Worm (Caenorhabditis elegans) whole organism, L4 larva: ENCODE data around the gene symk-1.

Experiments used
- F37D6.2 ChIP-seq: sonication (generic microtip); optimal IDR thresholded peaks from 2 replicates; lab custom pipeline; 2016; ENCODE audit warnings: mild to moderate bottlenecking, missing genetic modification characterization, missing compliant biosample characterization
- T26A8.4 ChIP-seq: fragments of 200-800 bp; sonication (Bioruptor generic); IDR thresholded peaks from 2 replicates; pipeline ENCODE4 v1.3.6; 2022; ENCODE audit warnings: missing genetic modification characterization, missing compliant biosample characterization
- Y48G9A.11 ChIP-seq: fragments of 200-800 bp; sonication (Bioruptor generic); IDR thresholded peaks from 2 replicates; pipeline ENCODE4 v1.3.6; 2022; ENCODE audit warnings: missing genetic modification reagents, missing genetic modification characterization, missing compliant biosample characterization
- ZK337.2 ChIP-seq: fragments of 200-800 bp; sonication (Bioruptor generic); IDR thresholded peaks from 2 replicates; pipeline ENCODE4 v1.3.6; 2022; ENCODE audit warnings: missing genetic modification reagents, missing genetic modification characterization, missing compliant biosample characterization
- aha-1 ChIP-seq: fragments of 150-350 bp; peaks from one replicate; lab custom pipeline; 2014; ENCODE audit warnings: missing biosample characterization, missing genetic modification characterization
- ceh-82 ChIP-seq: sonication (generic microtip); optimal IDR thresholded peaks from 2 replicates; lab custom pipeline; 2017; ENCODE audit warnings: missing biosample characterization, missing genetic modification characterization
- daf-12 ChIP-seq: fragments of 150-350 bp; optimal IDR thresholded peaks from 2 replicates; lab custom pipeline; 2014; ENCODE audit warnings: missing biosample characterization, missing genetic modification reagents, missing genetic modification characterization
- daf-16 ChIP-seq, 3 experiments: sonication (generic microtip); optimal IDR thresholded peaks; 2 replicates each; lab custom pipeline; 2016 to 2017; ENCODE audit warnings: missing genetic modification characterization in 3 of 3, missing genetic modification reagents in 3 of 3, mild to moderate bottlenecking in 2 of 3, missing compliant biosample characterization in 2 of 3, missing biosample characterization in 1 of 3, moderate library complexity in 1 of 3
- daf-19 ChIP-seq: fragments of 200-800 bp; sonication (Bioruptor generic); conservative IDR thresholded peaks from 2 replicates; pipeline ENCODE4 v1.3.6; 2022; ENCODE audit warnings: missing genetic modification characterization, missing compliant biosample characterization
- dmd-6 ChIP-seq: fragments of 200-800 bp; sonication (Bioruptor generic); IDR thresholded peaks from 2 replicates; pipeline ENCODE4 v1.3.6; 2022; ENCODE audit warnings: missing genetic modification reagents, missing genetic modification characterization, missing compliant biosample characterization
- dve-1 ChIP-seq: sonication (generic microtip); optimal IDR thresholded peaks from 2 replicates; lab custom pipeline; 2017; ENCODE audit warnings: antibody characterized with exemption, mild to moderate bottlenecking, missing genetic modification characterization, missing compliant biosample characterization; ENCODE audit not compliant: insufficient read depth
- hif-1 ChIP-seq, 2 experiments: sonication (generic microtip); optimal IDR thresholded peaks; 2 replicates each; lab custom pipeline; 2016 to 2017; ENCODE audit warnings: missing compliant biosample characterization in 2 of 2, missing genetic modification characterization in 2 of 2, missing genetic modification reagents in 2 of 2, missing genotype in 2 of 2, mild to moderate bottlenecking in 1 of 2
- hlh-11 ChIP-seq: fragments of 200-800 bp; sonication (Bioruptor generic); optimal IDR thresholded peaks from 2 replicates; lab custom pipeline; 2018; ENCODE audit warnings: mild to moderate bottlenecking, missing genetic modification characterization, missing compliant biosample characterization
- hlh-30 ChIP-seq: sonication (generic microtip); optimal IDR thresholded peaks from 2 replicates; lab custom pipeline; 2017; ENCODE audit warnings: antibody characterized with exemption, mild to moderate bottlenecking, missing genetic modification characterization, missing compliant biosample characterization; ENCODE audit not compliant: insufficient read depth
- lin-13 ChIP-seq: fragments of 150-350 bp; optimal IDR thresholded peaks from 2 replicates; lab custom pipeline; 2014; ENCODE audit warnings: missing biosample characterization, missing genetic modification reagents, missing genetic modification characterization
- lin-38 ChIP-seq: fragments of 200-800 bp; sonication (Bioruptor generic); IDR thresholded peaks from 2 replicates; pipeline ENCODE4 v1.3.6; 2022; ENCODE audit warnings: missing genetic modification reagents, missing genetic modification characterization, missing compliant biosample characterization
- mdl-1 ChIP-seq, 2 experiments: fragments of 150-350 bp in 1 of 2; sonication (generic microtip) in 1 of 2; optimal IDR thresholded peaks; 2 replicates each; lab custom pipeline; 2014 to 2017; ENCODE audit warnings: missing biosample characterization in 2 of 2, missing genetic modification characterization in 2 of 2
- mep-1 ChIP-seq: fragments of 150-350 bp; sonication (generic microtip); optimal IDR thresholded peaks from 3 replicates; lab custom pipeline; 2014; ENCODE audit warnings: missing biosample characterization, missing genetic modification characterization
- mxl-3 ChIP-seq: fragments of 200-800 bp; sonication (Bioruptor generic); optimal IDR thresholded peaks from 2 replicates; lab custom pipeline; 2018; ENCODE audit warnings: mild to moderate bottlenecking, missing genetic modification characterization, missing compliant biosample characterization
- nhr-11 ChIP-seq: fragments of 150-350 bp; optimal IDR thresholded peaks from 2 replicates; lab custom pipeline; 2014; ENCODE audit warnings: missing biosample characterization, missing genetic modification characterization
- nhr-111 ChIP-seq: fragments of 200-800 bp; sonication (Bioruptor generic); optimal IDR thresholded peaks from 2 replicates; lab custom pipeline; 2018; ENCODE audit warnings: mild to moderate bottlenecking, missing genetic modification characterization, missing compliant biosample characterization
- nhr-25 ChIP-seq: sonication (generic microtip); optimal IDR thresholded peaks from 2 replicates; lab custom pipeline; 2017; ENCODE audit warnings: missing genetic modification characterization, mild to moderate bottlenecking, missing compliant biosample characterization, antibody characterized with exemption, moderate library complexity, borderline replicate concordance; ENCODE audit not compliant: insufficient read depth
- nhr-28 ChIP-seq: fragments of 150-350 bp; optimal IDR thresholded peaks from 2 replicates; lab custom pipeline; 2014; ENCODE audit warnings: missing biosample characterization, missing genetic modification characterization
- nhr-42 ChIP-seq: fragments of 200-800 bp; sonication (Bioruptor generic); IDR thresholded peaks from 2 replicates; pipeline ENCODE4 v1.3.6; 2022; ENCODE audit warnings: missing genetic modification characterization, missing compliant biosample characterization
- nhr-77 ChIP-seq: fragments of 150-350 bp; optimal IDR thresholded peaks from 2 replicates; lab custom pipeline; 2014; ENCODE audit warnings: missing biosample characterization, missing genetic modification characterization
- pqm-1 ChIP-seq: sonication (generic microtip); optimal IDR thresholded peaks from 2 replicates; lab custom pipeline; 2017; ENCODE audit warnings: missing biosample characterization, missing genetic modification characterization
- saeg-2 ChIP-seq: fragments of 200-800 bp; sonication (Bioruptor generic); IDR thresholded peaks from 2 replicates; pipeline ENCODE4 v1.3.6; 2022; ENCODE audit warnings: missing genetic modification reagents, missing genetic modification characterization, missing compliant biosample characterization
- sdz-12 ChIP-seq: fragments of 200-800 bp; sonication (Bioruptor generic); optimal IDR thresholded peaks from 2 replicates; lab custom pipeline; 2018; ENCODE audit warnings: mild to moderate bottlenecking, missing genetic modification characterization, missing compliant biosample characterization
- snpc-4 ChIP-seq: fragments of 150-350 bp; optimal IDR thresholded peaks from 2 replicates; lab custom pipeline; 2014; ENCODE audit warnings: missing biosample characterization, missing genetic modification characterization
- tag-97 ChIP-seq: fragments of 200-800 bp; sonication (Bioruptor generic); IDR thresholded peaks from 2 replicates; pipeline ENCODE4 v1.3.6; 2022; ENCODE audit warnings: missing genetic modification characterization, missing compliant biosample characterization
- tra-1 ChIP-seq: fragments of 200-800 bp; sonication (Bioruptor generic); IDR thresholded peaks from 2 replicates; pipeline ENCODE4 v1.3.6; 2022; ENCODE audit warnings: missing genetic modification reagents, missing genetic modification characterization, missing compliant biosample characterization
- vab-7 ChIP-seq: fragments of 200-800 bp; sonication (Bioruptor generic); IDR thresholded peaks from 2 replicates; pipeline ENCODE4 v1.3.6; 2022; ENCODE audit warnings: missing genetic modification reagents, missing genetic modification characterization, missing compliant biosample characterization
- zfp-3 ChIP-seq: fragments of 200-800 bp; sonication (Bioruptor generic); conservative IDR thresholded peaks from 2 replicates; pipeline ENCODE4 v1.3.6; 2022; ENCODE audit warnings: missing genetic modification reagents, missing genetic modification characterization, missing compliant biosample characterization
- zip-2 ChIP-seq: fragments of 150-350 bp; optimal IDR thresholded peaks from 2 replicates; lab custom pipeline; 2014; ENCODE audit warnings: missing biosample characterization, missing genetic modification characterization

symk-1 gene

DNA sequence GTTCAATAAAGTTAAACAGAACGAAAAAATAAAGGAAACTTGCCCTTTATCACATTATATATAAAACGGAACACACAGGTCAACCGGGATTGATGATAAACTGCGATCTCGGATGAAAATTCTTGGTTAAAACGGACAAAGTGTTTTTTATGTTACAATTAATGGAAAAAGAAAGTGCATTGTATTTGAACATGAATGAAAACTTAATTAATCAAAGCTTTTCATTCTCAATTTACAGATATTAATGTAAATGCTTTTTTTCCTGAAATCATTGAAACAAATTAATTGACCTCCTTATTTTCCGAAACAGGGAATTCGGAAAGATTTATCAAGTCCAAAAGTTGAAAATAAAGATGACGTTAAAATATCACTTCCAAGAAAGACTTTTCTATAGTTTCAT is 31.3 kb downstream of the symk-1 start, which contains the start of gene F41E6.8:
F41E6.8 (minus strand) TSS at position 101 of the 400 bp plus-strand sequence.
- TF ChIP-seq nhr-25 (tag; lab: Kevin White, UChicago) (no peak), daf-12 (tag; lab: Kevin White, UChicago) (no peak), daf-19 (GFP tag; lab: Robert Waterston, UW) (no peak), F37D6.2 (tag; lab: Kevin White, UChicago) (no peak), vab-7 (no peak), sdz-12 (GFP tag; lab: Kevin White, UChicago) (no peak), Y48G9A.11 (GFP tag; lab: Robert Waterston, UW) (no peak), nhr-11 (tag; lab: Kevin White, UChicago) (no peak), ZK337.2 (GFP tag; lab: Robert Waterston, UW) (no peak), lin-38 (GFP tag; lab: Robert Waterston, UW) (no peak), nhr-28 (tag; lab: Kevin White, UChicago) (no peak)

DNA sequence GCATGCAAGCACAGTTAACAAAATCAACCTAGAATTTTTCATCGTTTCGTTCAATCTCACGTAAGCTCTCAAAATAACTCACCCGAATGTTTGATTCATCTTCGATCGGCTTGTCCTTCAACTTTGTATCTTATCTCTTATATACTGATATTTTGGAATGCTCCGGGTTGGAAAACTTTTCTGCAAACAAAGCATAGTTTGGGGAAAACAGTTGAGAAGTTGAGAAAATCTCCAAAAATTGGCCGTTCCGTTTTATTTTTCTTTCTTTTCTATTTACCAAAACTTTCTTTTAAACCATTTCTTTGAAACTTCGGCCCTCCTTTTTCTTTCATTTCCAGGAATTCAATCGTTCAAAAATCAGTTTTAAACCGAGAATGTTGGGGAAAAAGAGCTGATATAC is 32.5 kb downstream of the symk-1 start, which contains the start of gene F41E6.15:
F41E6.15 (minus strand) TSS at position 101 of the 400 bp plus-strand sequence.
- no peak for TF ChIP-seq T26A8.4 (GFP tag; lab: Robert Waterston, UW)
- TF ChIP-seq mxl-3: no peak
- TF ChIP-seq zip-2 (tag; lab: Kevin White, UChicago): no peak
- no peak for TF ChIP-seq ceh-82 (tag; lab: Kevin White, UChicago)
- no peak for TF ChIP-seq tag-97 (GFP tag; lab: Robert Waterston, UW)
- TF ChIP-seq zfp-3 (GFP tag; lab: Robert Waterston, UW): no peak
- no peak for TF ChIP-seq saeg-2 (GFP tag; lab: Robert Waterston, UW)
- peak; percentile 4 for TF ChIP-seq aha-1 (tag; lab: Kevin White, UChicago)

DNA sequence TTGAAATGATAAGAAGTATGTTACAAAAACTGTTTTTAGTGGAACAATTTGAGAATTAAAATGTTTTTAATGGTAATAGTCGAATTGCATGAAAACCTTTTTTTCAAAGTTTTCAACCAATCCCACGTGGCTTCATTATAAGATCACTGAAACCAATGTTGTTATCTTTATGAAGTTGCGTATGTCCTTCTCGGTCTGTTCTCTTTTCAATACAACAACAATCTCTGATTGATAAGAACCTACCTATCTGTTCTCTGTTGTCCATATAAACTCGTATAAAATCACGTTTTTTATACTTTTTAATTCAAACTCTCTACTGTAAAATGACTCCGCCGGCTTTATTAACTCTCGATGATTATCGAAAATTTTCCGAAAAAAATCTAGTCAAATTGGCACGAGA is 33.2 kb downstream of the symk-1 start, which contains the start of gene F41E6.5:
F41E6.5 (plus strand) TSS at position 209 of the 400 bp plus-strand sequence.
- TF ChIP-seq mdl-1 (tag; optimal IDR thresholded peaks at IDR 0.05; lab: Kevin White, UChicago) (peak in 1 of 2 experiments; percentile 79), daf-16 (GFP tag; optimal IDR thresholded peaks at IDR 0.05; lab: Kevin White, UChicago) (no peak), daf-16 (tag; optimal IDR thresholded peaks at IDR 0.05; lab: Kevin White, UChicago) (peak; percentile 90), nhr-77 (tag; lab: Kevin White, UChicago) (peak; percentile 59), mxl-3 (peak; percentile 63), snpc-4 (tag; lab: Kevin White, UChicago) (no peak), nhr-28 (tag; lab: Kevin White, UChicago) (peak; percentile 74), tra-1 (GFP tag; lab: Robert Waterston, UW) (no peak), hif-1 (tag; optimal IDR thresholded peaks at IDR 0.05; lab: Kevin White, UChicago) (peak in 1 of 2 experiments; percentile 18), nhr-11 (tag; lab: Kevin White, UChicago) (no peak), hlh-30 (tag; lab: Kevin White, UChicago) (peak; percentile 48), nhr-42 (GFP tag; lab: Robert Waterston, UW) (no peak), nhr-111 (GFP tag; lab: Kevin White, UChicago) (no peak), mep-1 (tag; lab: Kevin White, UChicago) (no peak), pqm-1 (peak; percentile 54), dmd-6 (peak; percentile 65), hlh-11 (tag; lab: Kevin White, UChicago) (peak; percentile 66), dve-1 (tag; lab: Kevin White, UChicago) (peak; percentile 73), lin-13 (GFP tag; lab: Kevin White, UChicago) (no peak)
